Worm (Caenorhabditis elegans) whole organism, young adult: Measurements from ENCODE around the gene F47E1.4.
"Not testable (repeated sequence)": the region's sequence is repeated elsewhere in the genome, so short reads cannot be mapped to it uniquely, and the experiment has no call there.

Source experiments
- B0035.1 ChIP-seq: sonication (generic microtip); optimal IDR thresholded peaks from 2 replicates; lab custom pipeline; 2016; ENCODE audit warnings: missing genetic modification characterization, mild to moderate bottlenecking, missing compliant biosample characterization, missing genotype, missing genetic modification reagents
- B0261.1 ChIP-seq: sonication (generic microtip); optimal IDR thresholded peaks from 2 replicates; lab custom pipeline; 2016; ENCODE audit warnings: mild to moderate bottlenecking, missing genetic modification characterization, moderate library complexity, missing compliant biosample characterization
- C06A6.2 ChIP-seq: fragments of 200-800 bp; sonication (Bioruptor generic); conservative IDR thresholded peaks from 2 replicates; pipeline ENCODE4 v1.3.6; 2022; ENCODE audit warnings: missing genetic modification characterization, missing compliant biosample characterization
- D2030.7 ChIP-seq: fragments of 200-800 bp; sonication (Bioruptor generic); IDR thresholded peaks from 2 replicates; pipeline ENCODE4 v1.3.6; 2022; ENCODE audit warnings: missing genetic modification reagents, missing genetic modification characterization, missing compliant biosample characterization
- F23B12.7 ChIP-seq: sonication (generic microtip); optimal IDR thresholded peaks from 2 replicates; lab custom pipeline; 2017; ENCODE audit warnings: missing genetic modification characterization, mild to moderate bottlenecking, missing compliant biosample characterization, antibody characterized with exemption, moderate library complexity; ENCODE audit not compliant: insufficient read depth
- F33H1.4 ChIP-seq: fragments of 200-800 bp; sonication (Bioruptor generic); IDR thresholded peaks from 2 replicates; pipeline ENCODE4 v1.3.6; 2022; ENCODE audit warnings: missing genetic modification reagents, missing genetic modification characterization, missing compliant biosample characterization
- F37B4.10 ChIP-seq: fragments of 200-800 bp; sonication (Bioruptor generic); IDR thresholded peaks from 2 replicates; pipeline ENCODE4 v1.3.6; 2022; ENCODE audit warnings: missing genetic modification characterization, missing compliant biosample characterization
- F49E8.2 ChIP-seq: sonication (generic microtip); optimal IDR thresholded peaks from 3 replicates; lab custom pipeline; 2017; ENCODE audit warnings: missing genetic modification characterization, mild to moderate bottlenecking, missing compliant biosample characterization, antibody characterized with exemption, moderate library complexity; ENCODE audit not compliant: insufficient read depth
- T07F8.4 ChIP-seq: sonication (generic microtip); optimal IDR thresholded peaks from 2 replicates; lab custom pipeline; 2016; ENCODE audit warnings: mild to moderate bottlenecking, missing genetic modification characterization, moderate library complexity, missing compliant biosample characterization
- Y53G8AR.9 ChIP-seq: fragments of 200-800 bp; sonication (Bioruptor generic); conservative IDR thresholded peaks from 2 replicates; pipeline ENCODE4 v1.3.6; 2022; ENCODE audit warnings: missing genetic modification reagents, missing genetic modification characterization, missing compliant biosample characterization
- Y56A3A.18 ChIP-seq: fragments of 200-800 bp; sonication (Bioruptor generic); IDR thresholded peaks from 2 replicates; pipeline ENCODE4 v1.3.6; 2022; ENCODE audit warnings: missing genetic modification reagents, missing genetic modification characterization, missing compliant biosample characterization
- ZK185.1 ChIP-seq: sonication (generic microtip); optimal IDR thresholded peaks from 2 replicates; lab custom pipeline; 2016; ENCODE audit warnings: mild to moderate bottlenecking, missing genetic modification characterization, missing compliant biosample characterization; ENCODE audit not compliant: poor library complexity, severe bottlenecking
- ama-1 ChIP-seq, 3 experiments: fragments of 150-350 bp in 1 of 3; sonication (generic microtip) in 2 of 3; optimal IDR thresholded peaks; 2 replicates each; lab custom pipeline; 2014 to 2018; ENCODE audit warnings: missing biosample characterization in 2 of 3, missing genetic modification characterization in 2 of 3, missing genetic modification reagents in 2 of 3
- athp-1 ChIP-seq: sonication (generic microtip); optimal IDR thresholded peaks from 2 replicates; lab custom pipeline; 2017; ENCODE audit warnings: mild to moderate bottlenecking, missing genetic modification characterization, missing compliant biosample characterization
- attf-6 ChIP-seq: fragments of 200-800 bp; sonication (Bioruptor generic); IDR thresholded peaks from 2 replicates; pipeline ENCODE4 v1.3.6; 2022; ENCODE audit warnings: missing genetic modification reagents, missing genetic modification characterization, missing compliant biosample characterization
- die-1 ChIP-seq: sonication (generic microtip); optimal IDR thresholded peaks from 2 replicates; lab custom pipeline; 2016; ENCODE audit warnings: missing genotype, mild to moderate bottlenecking, missing genetic modification characterization, missing compliant biosample characterization
- dox-1 ChIP-seq: fragments of 200-800 bp; sonication (Bioruptor generic); IDR thresholded peaks from 2 replicates; pipeline ENCODE4 v1.3.6; 2022; ENCODE audit warnings: missing genetic modification reagents, missing genetic modification characterization, missing compliant biosample characterization
- egrh-3 ChIP-seq: fragments of 200-800 bp; sonication (Bioruptor generic); IDR thresholded peaks from 2 replicates; pipeline ENCODE4 v1.3.6; 2022; ENCODE audit warnings: missing genetic modification reagents, missing genetic modification characterization, missing compliant biosample characterization
- ekl-4 ChIP-seq: fragments of 200-800 bp; sonication (Bioruptor generic); IDR thresholded peaks from 2 replicates; pipeline ENCODE4 v1.3.6; 2022; ENCODE audit warnings: missing genetic modification reagents, missing genetic modification characterization, missing compliant biosample characterization
- fkh-3 ChIP-seq: sonication (generic microtip); optimal IDR thresholded peaks from 2 replicates; lab custom pipeline; 2016; ENCODE audit warnings: mild to moderate bottlenecking, missing genetic modification characterization, missing compliant biosample characterization
- hmg-1.2 ChIP-seq: fragments of 200-800 bp; sonication (Bioruptor generic); IDR thresholded peaks from 2 replicates; pipeline ENCODE4 v1.3.6; 2022; ENCODE audit warnings: missing genetic modification reagents, missing genetic modification characterization, missing compliant biosample characterization
- lin-26 ChIP-seq: fragments of 200-800 bp; sonication (Bioruptor generic); IDR thresholded peaks from 2 replicates; pipeline ENCODE4 v1.3.6; 2022; ENCODE audit warnings: missing genetic modification reagents, missing genetic modification characterization, missing compliant biosample characterization
- lin-54 ChIP-seq: fragments of 200-800 bp; sonication (Bioruptor generic); optimal IDR thresholded peaks from 2 replicates; lab custom pipeline; 2018; ENCODE audit warnings: mild to moderate bottlenecking, missing genetic modification characterization, missing compliant biosample characterization
- madf-3 ChIP-seq: fragments of 200-800 bp; sonication (Bioruptor generic); IDR thresholded peaks from 2 replicates; pipeline ENCODE4 v1.3.6; 2022; ENCODE audit warnings: missing genetic modification reagents, missing genetic modification characterization, missing compliant biosample characterization
- madf-6 ChIP-seq: fragments of 200-800 bp; sonication (Bioruptor generic); IDR thresholded peaks from 2 replicates; pipeline ENCODE4 v1.3.6; 2022; ENCODE audit warnings: missing genetic modification reagents, missing genetic modification characterization, missing compliant biosample characterization
- mcd-1 ChIP-seq: fragments of 200-800 bp; sonication (Bioruptor generic); IDR thresholded peaks from 2 replicates; pipeline ENCODE4 v1.3.6; 2022; ENCODE audit warnings: missing genetic modification reagents, missing genetic modification characterization, missing compliant biosample characterization
- mes-4 ChIP-seq: sonication (generic microtip); optimal IDR thresholded peaks from 2 replicates; lab custom pipeline; 2016; ENCODE audit warnings: missing genotype, missing genetic modification characterization, missing compliant biosample characterization
- mxl-1 ChIP-seq: sonication (generic microtip); optimal IDR thresholded peaks from 2 replicates; lab custom pipeline; 2016; ENCODE audit warnings: missing genetic modification characterization, missing compliant biosample characterization
- nfyb-1 ChIP-seq: fragments of 200-800 bp; sonication (Bioruptor generic); IDR thresholded peaks from 2 replicates; pipeline ENCODE4 v1.3.6; 2022; ENCODE audit warnings: missing genetic modification reagents, missing genetic modification characterization, missing compliant biosample characterization
- nhr-120 ChIP-seq: fragments of 200-800 bp; sonication (Bioruptor generic); IDR thresholded peaks from 2 replicates; pipeline ENCODE4 v1.3.6; 2022; ENCODE audit warnings: missing genetic modification characterization, missing compliant biosample characterization
- nhr-90 ChIP-seq: sonication (generic microtip); optimal IDR thresholded peaks from 2 replicates; lab custom pipeline; 2016; ENCODE audit warnings: missing genotype, mild to moderate bottlenecking, missing genetic modification characterization, missing compliant biosample characterization
- pbrm-1 ChIP-seq: fragments of 200-800 bp; sonication (Bioruptor generic); IDR thresholded peaks from 2 replicates; pipeline ENCODE4 v1.3.6; 2022; ENCODE audit warnings: missing genetic modification reagents, missing genetic modification characterization, missing compliant biosample characterization
- rcor-1 ChIP-seq: fragments of 200-800 bp; sonication (Bioruptor generic); IDR thresholded peaks from 2 replicates; pipeline ENCODE4 v1.3.6; 2022; ENCODE audit warnings: missing genetic modification reagents, missing genetic modification characterization, missing compliant biosample characterization
- rec-8 ChIP-seq, 2 experiments: sonication (generic microtip); optimal IDR thresholded peaks; 2 replicates each; lab custom pipeline; 2016; ENCODE audit warnings: mild to moderate bottlenecking in 2 of 2, missing genetic modification characterization in 2 of 2, missing genetic modification reagents in 2 of 2, missing genotype in 2 of 2, missing biosample characterization in 1 of 2, missing compliant biosample characterization in 1 of 2, moderate library complexity in 1 of 2
- rpc-1 ChIP-seq, 2 experiments: fragments of 150-350 bp in 1 of 2; sonication (generic microtip) in 1 of 2; optimal IDR thresholded peaks; 2 replicates each; lab custom pipeline; 2014 to 2018; ENCODE audit warnings: missing biosample characterization in 1 of 2, missing genetic modification characterization in 1 of 2, missing genetic modification reagents in 1 of 2, missing genotype in 1 of 2
- sdz-38 ChIP-seq: sonication (generic microtip); optimal IDR thresholded peaks from 2 replicates; lab custom pipeline; 2016; ENCODE audit warnings: missing genotype, missing genetic modification characterization, missing compliant biosample characterization
- snpc-3.4 ChIP-seq: sonication (generic microtip); optimal IDR thresholded peaks from 2 replicates; lab custom pipeline; 2017; ENCODE audit warnings: missing genetic modification characterization, mild to moderate bottlenecking, missing compliant biosample characterization, antibody characterized with exemption, moderate library complexity, missing genotype, missing genetic modification reagents
- tbp1 ChIP-seq: fragments of 200-800 bp; sonication (Bioruptor generic); optimal IDR thresholded peaks from 2 replicates; lab custom pipeline; 2018; ENCODE audit warnings: mild to moderate bottlenecking, missing genetic modification characterization, missing compliant biosample characterization
- unc-130 ChIP-seq: sonication (generic microtip); optimal IDR thresholded peaks from 2 replicates; lab custom pipeline; 2016; ENCODE audit warnings: missing genetic modification reagents, missing genetic modification characterization, missing compliant biosample characterization
- ztf-18 ChIP-seq: sonication (generic microtip); optimal IDR thresholded peaks from 2 replicates; lab custom pipeline; 2016; ENCODE audit warnings: missing genotype, mild to moderate bottlenecking, missing genetic modification characterization, missing compliant biosample characterization
- ztf-25 ChIP-seq: fragments of 200-800 bp; sonication (Bioruptor generic); IDR thresholded peaks from 2 replicates; pipeline ENCODE4 v1.3.6; 2022; ENCODE audit warnings: missing genetic modification reagents, missing genetic modification characterization, missing compliant biosample characterization
- ztf-28 ChIP-seq: fragments of 200-800 bp; sonication (Bioruptor generic); IDR thresholded peaks from 2 replicates; pipeline ENCODE4 v1.3.6; 2022; ENCODE audit warnings: missing genetic modification reagents, missing genetic modification characterization, missing compliant biosample characterization

Gene F47E1.4

DNA sequence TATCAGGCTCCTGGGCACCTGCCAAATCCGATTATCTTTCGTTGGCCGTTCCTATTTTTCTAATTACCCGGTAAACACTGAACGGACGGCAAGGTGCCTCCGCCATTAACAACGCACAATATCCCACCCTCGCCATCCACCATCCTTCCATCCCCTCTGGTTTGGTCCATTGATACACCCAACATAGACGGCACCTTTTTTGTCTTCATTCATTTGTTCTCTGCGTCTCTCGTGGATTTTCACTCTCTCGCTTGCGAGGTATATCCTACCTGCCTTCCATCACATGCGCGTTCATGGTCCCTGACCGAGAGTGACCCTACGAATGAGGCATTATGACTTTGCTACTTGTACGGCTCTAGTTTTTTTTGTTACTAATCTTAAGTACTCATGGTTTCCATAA lies 26.9 kb downstream of the F47E1.4 start:
- no peak for TF ChIP-seq B0035.1 (tag; lab: Kevin White, UChicago)
- TF ChIP-seq fkh-3 (tag; lab: Kevin White, UChicago): no peak
- TF ChIP-seq F37B4.10 (GFP tag; lab: Robert Waterston, UW): no peak
- TF ChIP-seq sdz-38 (tag; lab: Kevin White, UChicago): no peak
- no peak for TF ChIP-seq C06A6.2
- no peak for TF ChIP-seq tbp1
- no peak for TF ChIP-seq F33H1.4
- TF ChIP-seq ztf-28 (GFP tag; lab: Robert Waterston, UW): no peak
- no peak for TF ChIP-seq mes-4
- TF ChIP-seq unc-130 (GFP tag; lab: Kevin White, UChicago): no peak
- no peak for TF ChIP-seq F49E8.2 (tag; lab: Kevin White, UChicago)
- no peak for TF ChIP-seq Y53G8AR.9
- no peak for TF ChIP-seq dox-1
- no peak; the same call in 1 of the 2 replicates for TF ChIP-seq hmg-1.2 (GFP tag; lab: Robert Waterston, UW)

DNA sequence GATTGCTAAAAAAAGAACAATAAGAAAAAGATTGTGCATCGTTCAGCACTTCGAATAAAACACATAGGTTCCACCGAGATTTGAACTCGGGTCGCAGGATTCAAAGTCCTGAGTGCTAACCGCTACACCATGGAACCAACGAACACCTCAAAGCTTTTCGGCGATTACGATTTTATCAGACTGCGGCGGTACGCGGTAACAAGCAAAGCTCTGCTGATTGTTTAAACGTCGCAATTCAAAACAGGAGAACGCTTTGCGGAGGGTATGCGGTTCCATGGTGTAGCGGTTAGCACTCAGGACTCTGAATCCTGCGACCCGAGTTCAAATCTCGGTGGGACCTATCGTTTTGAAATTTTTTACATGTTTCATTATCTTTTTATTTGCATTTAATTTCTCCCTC lies 27.9 kb downstream of the F47E1.4 start:
- TF ChIP-seq die-1 (tag; lab: Kevin White, UChicago) (peak; percentile 58), Y56A3A.18 (GFP tag; lab: Robert Waterston, UW) (peak; percentile 62; the same call in 1 of the 2 replicates), rpc-1 (optimal IDR thresholded peaks at IDR 0.05; lab: Kevin White, UChicago) (peak; percentile 78), rpc-1 (tag; optimal IDR thresholded peaks at IDR 0.05; lab: Kevin White, UChicago) (peak; percentile 82), egrh-3 (GFP tag; lab: Robert Waterston, UW) (peak; percentile 15; the same call in 1 of the 2 replicates), rec-8 (tag; optimal IDR thresholded peaks at IDR 0.05; lab: Kevin White, UChicago) (peak in 1 of 2 experiments; percentile 44), nhr-90 (tag; lab: Kevin White, UChicago) (peak; percentile 16), B0261.1 (tag; lab: Kevin White, UChicago) (peak; percentile 82), madf-3 (GFP tag; lab: Robert Waterston, UW) (0 out of 2 replicates have a peak, but pooled peaks have one; percentile 12), mxl-1 (tag; lab: Kevin White, UChicago) (peak; percentile 17), ztf-25 (GFP tag; lab: Robert Waterston, UW) (peak; percentile 8; the same call in 1 of the 2 replicates), T07F8.4 (peak; percentile 26), ztf-28 (GFP tag; lab: Robert Waterston, UW) (0 out of 2 replicates have a peak, but pooled peaks have one; percentile 28), snpc-3.4 (tag; lab: Kevin White, UChicago) (peak; percentile 68), mes-4 (peak; percentile 55), attf-6 (0 out of 2 replicates have a peak, but pooled peaks have one; percentile 58), ZK185.1 (tag; lab: Kevin White, UChicago) (peak; percentile 15), athp-1 (tag; lab: Kevin White, UChicago) (peak; percentile 2), ama-1 (GFP tag; optimal IDR thresholded peaks at IDR 0.05; lab: Kevin White, UChicago) (peak in 1 of 2 experiments; percentile 34), tbp1 (peak; percentile 87), pbrm-1 (peak; percentile 40), F37B4.10 (GFP tag; lab: Robert Waterston, UW) (0 out of 2 replicates have a peak, but pooled peaks have one; percentile 84), mcd-1 (peak; percentile 32; the same call in 1 of the 2 replicates), madf-6 (0 out of 2 replicates have a peak, but pooled peaks have one; percentile 34), ztf-18 (peak; percentile 27), ekl-4 (GFP tag; lab: Robert Waterston, UW) (peak; percentile 47; the same call in 1 of the 2 replicates), D2030.7 (GFP tag; lab: Robert Waterston, UW) (0 out of 2 replicates have a peak, but pooled peaks have one; percentile 39), F23B12.7 (tag; lab: Kevin White, UChicago) (peak; percentile 12), F49E8.2 (tag; lab: Kevin White, UChicago) (peak; percentile 39), nfyb-1 (GFP tag; lab: Robert Waterston, UW) (peak; percentile 64; the same call in 1 of the 2 replicates), rcor-1 (peak; percentile 6; the same call in 1 of the 2 replicates), hmg-1.2 (GFP tag; lab: Robert Waterston, UW) (peak; percentile 65), lin-54 (peak; percentile 5), nhr-120 (GFP tag; lab: Robert Waterston, UW) (0 out of 2 replicates have a peak, but pooled peaks have one; percentile 63), lin-26 (GFP tag; lab: Robert Waterston, UW) (peak; percentile 74; the same call in 1 of the 2 replicates)
- TF ChIP-seq ama-1 (optimal IDR thresholded peaks at IDR 0.05; lab: Kevin White, UChicago): not testable (repeated sequence)
